Worm (Caenorhabditis elegans) whole organism, late embryonic: ENCODE results near the gene srx-119.

Experiments
- C08G9.2 ChIP-seq: sonication (generic microtip); optimal IDR thresholded peaks from 2 replicates; lab custom pipeline; 2016; ENCODE audit warnings: mild to moderate bottlenecking, missing genetic modification characterization, moderate library complexity, missing compliant biosample characterization
- C38D4.7 ChIP-seq: fragments of 200-800 bp; sonication (Bioruptor generic); optimal IDR thresholded peaks from 2 replicates; lab custom pipeline; 2018; ENCODE audit warnings: mild to moderate bottlenecking, missing genetic modification characterization, moderate library complexity, missing compliant biosample characterization
- K02D7.2 ChIP-seq: sonication (generic microtip); optimal IDR thresholded peaks from 2 replicates; lab custom pipeline; 2017; ENCODE audit warnings: mild to moderate bottlenecking, missing genetic modification characterization, missing compliant biosample characterization
- T23F11.4 ChIP-seq: fragments of 200-800 bp; sonication (Bioruptor generic); optimal IDR thresholded peaks from 2 replicates; lab custom pipeline; 2018; ENCODE audit warnings: mild to moderate bottlenecking, missing genetic modification characterization, missing compliant biosample characterization
- ceh-2 ChIP-seq: sonication (generic microtip); optimal IDR thresholded peaks from 2 replicates; lab custom pipeline; 2016; ENCODE audit warnings: missing genotype, missing genetic modification characterization, missing compliant biosample characterization
- ceh-45 ChIP-seq: fragments of 200-800 bp; sonication (Bioruptor generic); IDR thresholded peaks from 2 replicates; pipeline ENCODE4 v1.3.6; 2022; ENCODE audit warnings: missing genetic modification reagents, missing genetic modification characterization, missing compliant biosample characterization
- ceh-6 ChIP-seq: fragments of 200-800 bp; sonication (Bioruptor generic); optimal IDR thresholded peaks from 2 replicates; lab custom pipeline; 2018; ENCODE audit warnings: mild to moderate bottlenecking, missing genetic modification characterization, missing compliant biosample characterization
- ceh-9 ChIP-seq: sonication (generic microtip); optimal IDR thresholded peaks from 2 replicates; lab custom pipeline; 2016; ENCODE audit warnings: mild to moderate bottlenecking, missing genetic modification characterization, inconsistent platforms, missing compliant biosample characterization
- dmd-4 ChIP-seq: sonication (generic microtip); optimal IDR thresholded peaks from 2 replicates; lab custom pipeline; 2016; ENCODE audit warnings: borderline replicate concordance, missing genetic modification characterization, missing compliant biosample characterization
- dve-1 ChIP-seq: sonication (generic microtip); optimal IDR thresholded peaks from 2 replicates; lab custom pipeline; 2017; ENCODE audit warnings: antibody characterized with exemption, mild to moderate bottlenecking, missing genetic modification characterization, missing compliant biosample characterization
- elt-2 ChIP-seq: sonication (generic microtip); optimal IDR thresholded peaks from 2 replicates; lab custom pipeline; 2016; ENCODE audit warnings: missing genetic modification reagents, missing genetic modification characterization, missing compliant biosample characterization
- elt-4 ChIP-seq: sonication (generic microtip); optimal IDR thresholded peaks from 2 replicates; lab custom pipeline; 2016; ENCODE audit warnings: missing genetic modification characterization, missing compliant biosample characterization
- eyg-1 ChIP-seq: sonication (generic microtip); optimal IDR thresholded peaks from 2 replicates; lab custom pipeline; 2016; ENCODE audit warnings: missing genotype, missing genetic modification characterization, missing compliant biosample characterization
- fax-1 ChIP-seq: sonication (generic microtip); optimal IDR thresholded peaks from 2 replicates; lab custom pipeline; 2016; ENCODE audit warnings: missing genotype, missing genetic modification characterization, missing compliant biosample characterization
- fkh-6 ChIP-seq: sonication (generic microtip); optimal IDR thresholded peaks from 2 replicates; lab custom pipeline; 2016; ENCODE audit warnings: missing genetic modification characterization, missing compliant biosample characterization
- gmeb-2 ChIP-seq: sonication (generic microtip); optimal IDR thresholded peaks from 2 replicates; lab custom pipeline; 2016; ENCODE audit warnings: missing genetic modification characterization, inconsistent platforms, missing compliant biosample characterization
- hlh-6 ChIP-seq: sonication (generic microtip); optimal IDR thresholded peaks from 2 replicates; lab custom pipeline; 2016; ENCODE audit warnings: missing genotype, missing genetic modification characterization, missing compliant biosample characterization
- hlh-8 ChIP-seq: sonication (generic microtip); optimal IDR thresholded peaks from 2 replicates; lab custom pipeline; 2016; ENCODE audit warnings: missing genotype, missing genetic modification characterization, missing compliant biosample characterization
- lim-6 ChIP-seq: sonication (generic microtip); optimal IDR thresholded peaks from 2 replicates; lab custom pipeline; 2016; ENCODE audit warnings: missing genetic modification characterization, missing compliant biosample characterization
- lin-11 ChIP-seq: fragments of 200-800 bp; sonication (Bioruptor generic); optimal IDR thresholded peaks from 2 replicates; lab custom pipeline; 2018; ENCODE audit warnings: mild to moderate bottlenecking, missing genetic modification characterization, missing compliant biosample characterization
- mec-3 ChIP-seq: sonication (generic microtip); optimal IDR thresholded peaks from 2 replicates; lab custom pipeline; 2016; ENCODE audit warnings: borderline replicate concordance, missing genetic modification characterization, missing compliant biosample characterization
- nhr-11 ChIP-seq: fragments of 150-350 bp; optimal IDR thresholded peaks from 2 replicates; lab custom pipeline; 2014; ENCODE audit warnings: missing biosample characterization, missing genetic modification characterization
- pag-3 ChIP-seq: sonication (generic microtip); optimal IDR thresholded peaks from 2 replicates; lab custom pipeline; 2016; ENCODE audit warnings: missing compliant biosample characterization, missing genetic modification characterization, borderline replicate concordance
- pqm-1 ChIP-seq: sonication (generic microtip); optimal IDR thresholded peaks from 2 replicates; lab custom pipeline; 2016; ENCODE audit warnings: missing genetic modification characterization, missing compliant biosample characterization
- pros-1 ChIP-seq: fragments of 150-350 bp; optimal IDR thresholded peaks from 2 replicates; lab custom pipeline; 2014; ENCODE audit warnings: missing biosample characterization, missing genetic modification reagents, missing genetic modification characterization
- ref-2 ChIP-seq: sonication (generic microtip); optimal IDR thresholded peaks from 2 replicates; lab custom pipeline; 2016; ENCODE audit warnings: missing genetic modification characterization, missing compliant biosample characterization
- rnt-1 ChIP-seq: sonication (generic microtip); optimal IDR thresholded peaks from 2 replicates; lab custom pipeline; 2016; ENCODE audit warnings: missing genetic modification characterization, missing compliant biosample characterization
- sdc-2 ChIP-seq: sonication (generic microtip); optimal IDR thresholded peaks from 2 replicates; lab custom pipeline; 2016; ENCODE audit warnings: missing genotype, missing genetic modification characterization, missing compliant biosample characterization
- sox-2 ChIP-seq: fragments of 200-800 bp; sonication (Bioruptor generic); IDR thresholded peaks from 2 replicates; pipeline ENCODE4 v1.3.6; 2022; ENCODE audit warnings: missing genetic modification reagents, missing genetic modification characterization, missing compliant biosample characterization
- sox-4 ChIP-seq: sonication (generic microtip); optimal IDR thresholded peaks from 2 replicates; lab custom pipeline; 2017; ENCODE audit warnings: mild to moderate bottlenecking, missing genetic modification characterization, inconsistent platforms, missing compliant biosample characterization
- syd-9 ChIP-seq: sonication (generic microtip); optimal IDR thresholded peaks from 2 replicates; lab custom pipeline; 2016; ENCODE audit warnings: mild to moderate bottlenecking, missing genetic modification characterization, moderate library complexity, missing compliant biosample characterization
- tbx-2 ChIP-seq: sonication (generic microtip); optimal IDR thresholded peaks from 2 replicates; lab custom pipeline; 2016; ENCODE audit warnings: missing genetic modification characterization, missing compliant biosample characterization
- unc-3 ChIP-seq, 2 experiments: fragments of 200-800 bp in 1 of 2; sonication (Bioruptor generic) in 1 of 2; sonication (generic microtip) in 1 of 2; conservative IDR thresholded peaks in 1 of 2; optimal IDR thresholded peaks in 1 of 2; 2 replicates each; pipeline versions ENCODE4 v1.3.6 to Lab custom; 2016 to 2022; ENCODE audit warnings: missing compliant biosample characterization in 2 of 2, missing genetic modification characterization in 2 of 2, missing genetic modification reagents in 1 of 2
- unc-42 ChIP-seq: sonication (generic microtip); optimal IDR thresholded peaks from 2 replicates; lab custom pipeline; 2016; ENCODE audit warnings: missing genotype, missing genetic modification characterization, missing compliant biosample characterization
- unc-55 ChIP-seq: sonication (generic microtip); optimal IDR thresholded peaks from 2 replicates; lab custom pipeline; 2017; ENCODE audit warnings: missing biosample characterization, missing genetic modification reagents, missing genetic modification characterization
- unc-86 ChIP-seq: sonication (generic microtip); optimal IDR thresholded peaks from 2 replicates; lab custom pipeline; 2016; ENCODE audit warnings: missing genetic modification characterization, missing compliant biosample characterization
- zip-5 ChIP-seq: sonication (generic microtip); optimal IDR thresholded peaks from 2 replicates; lab custom pipeline; 2016; ENCODE audit warnings: missing genetic modification characterization, missing compliant biosample characterization

srx-119 gene

DNA sequence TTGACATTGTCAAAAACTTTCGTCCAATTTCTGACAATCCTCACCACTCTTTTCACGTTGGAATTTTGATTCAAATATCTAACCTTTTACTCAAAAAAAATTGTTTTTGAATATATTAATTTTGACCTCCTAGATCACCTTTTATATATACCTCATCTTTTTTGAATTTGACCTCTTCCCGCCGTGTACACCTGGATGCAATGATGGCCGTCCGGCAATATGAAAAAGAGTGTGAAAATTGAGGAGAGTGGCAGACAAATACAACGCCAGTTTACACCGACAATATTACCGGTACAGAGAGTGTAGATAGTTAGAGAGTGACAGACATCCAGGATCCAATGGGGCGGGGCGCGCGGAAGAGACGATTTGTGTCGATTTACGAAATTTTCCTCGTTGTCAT is 8.4 kb upstream of the srx-119 start, which contains the start of gene ceh-99:
Gene ceh-99, plus strand, starts transcription at position 366 of the 400 bp plus-strand sequence.
- TF ChIP-seq ceh-45, result no peak
- no peak for TF ChIP-seq dve-1 (tag; lab: Kevin White, UChicago)
- TF ChIP-seq hlh-8, result no peak
- TF ChIP-seq, all 69 proteins: peak for 0

DNA sequence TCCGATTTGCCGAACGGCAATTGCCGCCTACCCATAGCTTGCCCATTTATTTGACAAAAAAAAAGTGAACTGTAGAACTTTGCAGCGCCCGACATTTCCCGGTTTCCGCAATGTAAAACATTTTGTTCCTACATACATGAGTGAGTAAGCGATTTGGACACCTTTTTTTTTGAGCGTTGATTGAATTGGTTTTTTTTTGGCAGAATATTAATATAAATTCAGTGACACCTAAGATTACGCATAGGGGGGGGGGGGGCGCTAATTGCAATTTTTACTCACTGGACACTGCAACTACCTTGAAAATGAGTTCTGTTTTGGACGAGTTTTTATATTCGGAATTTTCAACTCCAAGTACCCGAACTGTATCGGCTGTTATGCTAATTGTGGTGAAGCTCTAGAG is 2.5 kb upstream of the srx-119 start, which contains the start of gene srx-118:
Gene srx-118, plus strand, starts transcription at position 301 of the 400 bp plus-strand sequence.
- TF ChIP-seq C08G9.2 (tag; lab: Kevin White, UChicago) (no peak), nhr-11 (tag; lab: Kevin White, UChicago) (no peak), zip-5 (tag; lab: Kevin White, UChicago) (no peak), lim-6 (no peak), syd-9 (tag; lab: Kevin White, UChicago) (no peak), pros-1 (tag; lab: Kevin White, UChicago) (no peak), elt-4 (tag; lab: Kevin White, UChicago) (no peak), hlh-8 (no peak), unc-86 (tag; lab: Kevin White, UChicago) (no peak), K02D7.2 (no peak), sox-4 (tag; lab: Kevin White, UChicago) (no peak), hlh-6 (no peak)

DNA sequence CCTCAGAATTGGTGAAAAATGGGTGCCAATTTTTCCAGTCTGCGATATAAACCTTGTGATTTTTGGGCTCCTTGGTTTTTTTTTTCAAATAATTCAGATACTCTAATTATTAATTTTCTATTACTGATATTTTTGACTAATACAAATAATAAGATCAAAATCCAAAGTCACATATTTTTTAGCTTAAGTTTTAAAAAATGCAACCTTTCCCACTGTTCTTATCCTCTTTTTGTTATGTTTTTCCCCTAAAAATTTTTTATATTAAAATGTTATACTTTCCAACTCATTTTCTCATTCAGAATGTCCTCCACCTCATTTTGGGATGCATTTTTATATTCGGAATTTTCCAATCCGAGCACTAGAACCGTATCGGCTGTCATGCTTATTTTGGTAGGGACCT is 2.9 kb downstream of the srx-119 start, which contains the start of gene srx-120:
Gene srx-120, plus strand, starts transcription at position 301 of the 400 bp plus-strand sequence.
- TF ChIP-seq pag-3 (tag; lab: Kevin White, UChicago) (no peak), ceh-45 (no peak), C38D4.7 (no peak), gmeb-2 (no peak), rnt-1 (tag; lab: Kevin White, UChicago) (no peak), elt-2 (tag; lab: Kevin White, UChicago) (no peak), T23F11.4 (GFP tag; lab: Kevin White, UChicago) (no peak), ref-2 (tag; lab: Kevin White, UChicago) (no peak), unc-42 (tag; lab: Kevin White, UChicago) (no peak), hlh-6 (no peak), lin-11 (tag; lab: Kevin White, UChicago) (no peak), pros-1 (tag; lab: Kevin White, UChicago) (no peak)

DNA sequence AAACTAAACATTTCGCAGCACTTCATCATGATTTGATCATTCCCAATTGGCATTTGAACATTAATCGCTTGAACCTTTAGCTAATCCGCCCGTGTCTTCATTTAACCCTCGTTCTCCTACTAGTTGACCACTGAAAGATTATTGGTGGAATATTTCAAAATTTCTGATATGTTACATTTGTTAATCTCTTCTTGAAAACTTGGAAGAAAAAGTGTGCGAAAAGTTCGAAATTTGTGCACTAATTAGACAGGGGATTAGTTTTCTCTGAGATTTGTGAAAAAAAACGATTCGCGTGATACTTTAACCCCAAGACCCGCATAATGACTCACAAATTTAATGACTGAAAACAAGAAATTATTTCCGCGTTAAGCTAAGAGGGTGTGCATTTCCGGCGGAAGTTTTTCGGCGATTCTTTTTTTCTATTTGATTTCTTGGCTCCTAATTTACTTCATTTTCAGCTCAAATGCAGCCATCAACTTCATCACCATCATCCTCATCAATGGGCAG is 7.3 kb downstream of the srx-119 start, which contains the start of gene nimk-1:
Gene nimk-1, plus strand, starts transcription at position 457 of the 507 bp plus-strand sequence.
- no peak for TF ChIP-seq ceh-2 (tag; lab: Kevin White, UChicago)
- TF ChIP-seq K02D7.2, result no peak
- TF ChIP-seq dmd-4 (tag; lab: Kevin White, UChicago), result no peak
- no peak for TF ChIP-seq sdc-2 (tag; lab: Kevin White, UChicago)
- TF ChIP-seq unc-55 (GFP tag; lab: Kevin White, UChicago), result no peak
- TF ChIP-seq lin-11 (tag; lab: Kevin White, UChicago), result no peak
- no peak for TF ChIP-seq rnt-1 (tag; lab: Kevin White, UChicago)
- no peak for TF ChIP-seq mec-3 (tag; lab: Kevin White, UChicago)
- no peak for TF ChIP-seq sox-2 (GFP tag; lab: Robert Waterston, UW)
- no peak for TF ChIP-seq pros-1 (tag; lab: Kevin White, UChicago)
- no peak for TF ChIP-seq tbx-2 (tag; lab: Kevin White, UChicago)
- TF ChIP-seq eyg-1 (tag; lab: Kevin White, UChicago), result no peak
- TF ChIP-seq unc-3 (GFP tag; conservative IDR thresholded peaks at IDR 0.05; lab: Robert Waterston, UW), result no peak
- TF ChIP-seq unc-3 (tag; optimal IDR thresholded peaks at IDR 0.05; lab: Kevin White, UChicago), result no peak
- TF ChIP-seq pqm-1, result no peak
- TF ChIP-seq ceh-9 (tag; lab: Kevin White, UChicago), result no peak
- TF ChIP-seq ceh-6 (GFP tag; lab: Kevin White, UChicago), result no peak
- no peak for TF ChIP-seq fkh-6
- no peak for TF ChIP-seq fax-1 (tag; lab: Kevin White, UChicago)
